Fruit fly (Drosophila melanogaster) whole organism, embryonic: ENCODE measurements around the gene CG10621.

Source experiments
- C15 ChIP-seq: fragments of 200-800 bp; sonication (Bioruptor generic); IDR thresholded peaks from 3 replicates; pipeline ENCODE4 v1.3.6; 2022; ENCODE audit warnings: missing biosample characterization, missing genetic modification characterization
- CG10543 ChIP-seq: fragments of 200-800 bp; sonication (Bioruptor generic); optimal IDR thresholded peaks from 3 replicates; lab custom pipeline; 2017; ENCODE audit warnings: missing biosample characterization, mild to moderate bottlenecking, missing genetic modification characterization, moderate library complexity
- CG10565 ChIP-seq: fragments of 200-800 bp; sonication (Bioruptor generic); optimal IDR thresholded peaks from 3 replicates; lab custom pipeline; 2016; ENCODE audit warnings: missing biosample characterization, mild to moderate bottlenecking, missing genetic modification characterization
- CG12071 ChIP-seq: fragments of 200-800 bp; sonication (Bioruptor generic); optimal IDR thresholded peaks from 3 replicates; lab custom pipeline; 2018; ENCODE audit warnings: missing biosample characterization, mild to moderate bottlenecking, missing genetic modification characterization
- CG12155 ChIP-seq: fragments of 200-800 bp; sonication (Bioruptor generic); optimal IDR thresholded peaks from 3 replicates; lab custom pipeline; 2016; ENCODE audit warnings: missing biosample characterization, missing genetic modification characterization
- CG12219 ChIP-seq: fragments of 200-800 bp; sonication (Bioruptor generic); optimal IDR thresholded peaks from 3 replicates; lab custom pipeline; 2018; ENCODE audit warnings: missing biosample characterization, mild to moderate bottlenecking, missing genetic modification characterization
- CG12391 ChIP-seq: fragments of 200-800 bp; sonication (Bioruptor generic); optimal IDR thresholded peaks from 3 replicates; lab custom pipeline; 2018; ENCODE audit warnings: missing biosample characterization, mild to moderate bottlenecking, missing genetic modification characterization, moderate library complexity
- CG12744 ChIP-seq: fragments of 200-800 bp; sonication (Bioruptor generic); optimal IDR thresholded peaks from 2 replicates; lab custom pipeline; 2016; ENCODE audit warnings: missing biosample characterization, missing genetic modification characterization
- CG12942 ChIP-seq: fragments of 200-800 bp; sonication (Bioruptor generic); optimal IDR thresholded peaks from 3 replicates; lab custom pipeline; 2016; ENCODE audit warnings: missing biosample characterization, missing genetic modification characterization
- CG13296 ChIP-seq: fragments of 200-800 bp; sonication (Bioruptor generic); optimal IDR thresholded peaks from 3 replicates; lab custom pipeline; 2018; ENCODE audit warnings: missing biosample characterization, mild to moderate bottlenecking, missing genetic modification characterization
- CG14667 ChIP-seq: fragments of 200-800 bp; sonication (Bioruptor generic); IDR thresholded peaks from 2 replicates; pipeline ENCODE4 v1.3.6; 2022; ENCODE audit warnings: missing biosample characterization, missing genetic modification characterization
- CG16779 ChIP-seq: fragments of 200-800 bp; sonication (Bioruptor generic); IDR thresholded peaks from 2 replicates; pipeline ENCODE4 v1.3.6; 2022; ENCODE audit warnings: missing biosample characterization, missing genetic modification characterization
- CG17186 ChIP-seq: fragments of 200-800 bp; sonication (Bioruptor generic); optimal IDR thresholded peaks from 3 replicates; lab custom pipeline; 2017; ENCODE audit warnings: missing biosample characterization, missing genetic modification reagents, missing genetic modification characterization
- CG17802 ChIP-seq: fragments of 200-800 bp; sonication (Bioruptor generic); optimal IDR thresholded peaks from 2 replicates; lab custom pipeline; 2018; ENCODE audit warnings: missing biosample characterization, mild to moderate bottlenecking, missing genetic modification characterization, moderate library complexity
- CG17912 ChIP-seq: fragments of 200-800 bp; sonication (Bioruptor generic); optimal IDR thresholded peaks from 2 replicates; lab custom pipeline; 2018; ENCODE audit warnings: missing biosample characterization, mild to moderate bottlenecking, missing genetic modification characterization
- CG31224 ChIP-seq: fragments of 200-800 bp; sonication (Bioruptor generic); IDR thresholded peaks from 2 replicates; pipeline ENCODE4 v1.3.6; 2022; ENCODE audit warnings: missing biosample characterization, missing genetic modification characterization
- CG3995 ChIP-seq: fragments of 200-800 bp; sonication (Bioruptor generic); optimal IDR thresholded peaks from 3 replicates; lab custom pipeline; 2016; ENCODE audit warnings: missing biosample characterization, missing genetic modification characterization
- CG4404 ChIP-seq: fragments of 200-800 bp; sonication (Bioruptor generic); IDR thresholded peaks from 2 replicates; pipeline ENCODE4 v1.3.6; 2022; ENCODE audit warnings: missing biosample characterization, missing genetic modification characterization
- CG5953 ChIP-seq: fragments of 200-800 bp; sonication (Bioruptor generic); IDR thresholded peaks from 2 replicates; pipeline ENCODE4 v1.3.6; 2022; ENCODE audit warnings: missing biosample characterization, missing genetic modification characterization
- CG6765 ChIP-seq: fragments of 200-800 bp; sonication (Bioruptor generic); optimal IDR thresholded peaks from 3 replicates; lab custom pipeline; 2017; ENCODE audit warnings: missing biosample characterization, mild to moderate bottlenecking, missing genetic modification characterization
- CG8388 ChIP-seq: fragments of 200-800 bp; sonication (Bioruptor generic); optimal IDR thresholded peaks from 2 replicates; lab custom pipeline; 2019; ENCODE audit warnings: missing biosample characterization, mild to moderate bottlenecking, missing genetic modification characterization, moderate library complexity
- Chrac-16 ChIP-seq: fragments of 200-800 bp; sonication (Bioruptor generic); optimal IDR thresholded peaks from 3 replicates; lab custom pipeline; 2016; ENCODE audit warnings: missing biosample characterization, missing genetic modification characterization
- Fer3 ChIP-seq: fragments of 200-800 bp; sonication (Bioruptor generic); optimal IDR thresholded peaks from 2 replicates; lab custom pipeline; 2018; ENCODE audit warnings: missing biosample characterization, mild to moderate bottlenecking, missing genetic modification characterization, moderate library complexity
- HmgD ChIP-seq: fragments of 200-800 bp; sonication (Bioruptor generic); optimal IDR thresholded peaks from 3 replicates; lab custom pipeline; 2016; ENCODE audit warnings: missing biosample characterization, missing genetic modification characterization
- Hmx ChIP-seq: fragments of 200-800 bp; sonication (Bioruptor generic); optimal IDR thresholded peaks from 2 replicates; lab custom pipeline; 2016; ENCODE audit warnings: missing biosample characterization, missing genetic modification characterization
- NK7.1 ChIP-seq: fragments of 200-800 bp; sonication (Bioruptor generic); optimal IDR thresholded peaks from 3 replicates; lab custom pipeline; 2016; ENCODE audit warnings: missing biosample characterization, missing genetic modification characterization
- Ravus ChIP-seq: fragments of 200-800 bp; sonication (Bioruptor generic); IDR thresholded peaks from 2 replicates; pipeline ENCODE4 v1.3.6; 2022; ENCODE audit warnings: missing biosample characterization, missing genetic modification characterization
- Rx ChIP-seq: fragments of 200-800 bp; sonication (Bioruptor generic); IDR thresholded peaks from 2 replicates; pipeline ENCODE4 v1.3.6; 2022; ENCODE audit warnings: missing biosample characterization, missing genetic modification characterization
- abd-A ChIP-seq: fragments of 200-800 bp; sonication (Bioruptor generic); optimal IDR thresholded peaks from 3 replicates; lab custom pipeline; 2019; ENCODE audit warnings: missing biosample characterization, mild to moderate bottlenecking, missing genetic modification characterization, moderate library complexity
- ac ChIP-seq: fragments of 200-800 bp; sonication (Bioruptor generic); optimal IDR thresholded peaks from 3 replicates; lab custom pipeline; 2017; ENCODE audit warnings: missing biosample characterization, mild to moderate bottlenecking, missing genetic modification characterization
- al ChIP-seq: fragments of 200-800 bp; sonication (Bioruptor generic); IDR thresholded peaks from 2 replicates; pipeline ENCODE4 v1.3.6; 2022; ENCODE audit warnings: missing biosample characterization, missing genetic modification characterization
- ase ChIP-seq: fragments of 200-800 bp; sonication (Bioruptor generic); IDR thresholded peaks from 3 replicates; pipeline ENCODE4 v1.3.6; 2022; ENCODE audit warnings: missing biosample characterization, missing genetic modification characterization
- gfzf ChIP-seq: fragments of 200-800 bp; sonication (Bioruptor generic); optimal IDR thresholded peaks from 2 replicates; lab custom pipeline; 2016; ENCODE audit warnings: missing biosample characterization, mild to moderate bottlenecking, missing genetic modification characterization, moderate library complexity
- gt ChIP-seq: fragments of 200-800 bp; sonication (Bioruptor generic); IDR thresholded peaks from 2 replicates; pipeline ENCODE4 v1.3.6; 2022; ENCODE audit warnings: missing biosample characterization, missing genetic modification characterization
- hbn ChIP-seq: fragments of 200-800 bp; sonication (Bioruptor generic); IDR thresholded peaks from 2 replicates; pipeline ENCODE4 v1.3.6; 2022; ENCODE audit warnings: missing biosample characterization, missing genetic modification characterization; ENCODE audit not compliant: partially characterized antibody
- jigr1 ChIP-seq: fragments of 200-800 bp; sonication (Bioruptor generic); IDR thresholded peaks from 3 replicates; pipeline ENCODE4 v1.3.6; 2022; ENCODE audit warnings: missing biosample characterization, missing genetic modification characterization
- kah ChIP-seq: fragments of 200-800 bp; sonication (Bioruptor generic); optimal IDR thresholded peaks from 2 replicates; lab custom pipeline; 2018; ENCODE audit warnings: missing biosample characterization, mild to moderate bottlenecking, missing genetic modification characterization
- kay ChIP-seq: fragments of 200-800 bp; sonication (Bioruptor generic); optimal IDR thresholded peaks from 2 replicates; lab custom pipeline; 2016; ENCODE audit warnings: missing biosample characterization, missing genetic modification characterization
- ken ChIP-seq: fragments of 200-800 bp; sonication (Bioruptor generic); IDR thresholded peaks from 3 replicates; pipeline ENCODE4 v1.3.6; 2022; ENCODE audit warnings: missing biosample characterization, missing genetic modification characterization
- lov ChIP-seq, 2 experiments: fragments of 200-800 bp in 1 of 2; fragments of >200 bp in 1 of 2; sonication (Bioruptor generic) in 1 of 2; IDR thresholded peaks in 1 of 2; optimal IDR thresholded peaks in 1 of 2; 2 replicates in 1 of 2; 3 replicates in 1 of 2; pipeline versions ENCODE4 v1.3.6 to Lab custom; 2017 to 2022; ENCODE audit warnings: missing biosample characterization in 1 of 2, missing genetic modification characterization in 1 of 2
- mam ChIP-seq: fragments of 200-800 bp; sonication (Bioruptor generic); optimal IDR thresholded peaks from 3 replicates; lab custom pipeline; 2016; ENCODE audit warnings: missing biosample characterization, missing genetic modification characterization
- nerfin-2 ChIP-seq: fragments of 200-800 bp; sonication (Bioruptor generic); IDR thresholded peaks from 2 replicates; pipeline ENCODE4 v1.3.6; 2022; ENCODE audit warnings: missing biosample characterization, missing genetic modification characterization; ENCODE audit not compliant: partially characterized antibody
- pnt ChIP-seq: fragments of 200-800 bp; sonication (Bioruptor generic); optimal IDR thresholded peaks from 3 replicates; lab custom pipeline; 2016; ENCODE audit warnings: missing biosample characterization, missing genetic modification characterization
- sd ChIP-seq: fragments of 200-800 bp; sonication (Bioruptor generic); optimal IDR thresholded peaks from 3 replicates; lab custom pipeline; 2018; ENCODE audit warnings: missing biosample characterization, mild to moderate bottlenecking, missing genetic modification characterization, moderate library complexity
- sisA ChIP-seq: fragments of 200-800 bp; sonication (Bioruptor generic); IDR thresholded peaks from 2 replicates; pipeline ENCODE4 v1.3.6; 2022; ENCODE audit warnings: missing biosample characterization, missing genetic modification characterization
- tap ChIP-seq: fragments of 200-800 bp; optimal IDR thresholded peaks from 3 replicates; lab custom pipeline; 2019; ENCODE audit warnings: missing biosample characterization, mild to moderate bottlenecking, missing genetic modification characterization, moderate library complexity
- tin ChIP-seq: fragments of 200-800 bp; sonication (Bioruptor generic); optimal IDR thresholded peaks from 3 replicates; lab custom pipeline; 2016; ENCODE audit warnings: missing biosample characterization, missing genetic modification characterization
- tup ChIP-seq: fragments of 200-800 bp; sonication (Bioruptor generic); optimal IDR thresholded peaks from 2 replicates; lab custom pipeline; 2016; ENCODE audit warnings: missing biosample characterization, mild to moderate bottlenecking, missing genetic modification characterization, moderate library complexity
- unpg ChIP-seq: fragments of 200-800 bp; sonication (Bioruptor generic); optimal IDR thresholded peaks from 3 replicates; lab custom pipeline; 2018; ENCODE audit warnings: missing biosample characterization, mild to moderate bottlenecking, missing genetic modification characterization, moderate library complexity
- vnd ChIP-seq: fragments of 200-800 bp; sonication (Bioruptor generic); IDR thresholded peaks from 3 replicates; pipeline ENCODE4 v1.3.6; 2022; ENCODE audit warnings: missing biosample characterization, missing genetic modification characterization; ENCODE audit not compliant: partially characterized antibody
- zf30C ChIP-seq: fragments of 200-800 bp; sonication (Bioruptor generic); optimal IDR thresholded peaks from 3 replicates; lab custom pipeline; 2018; ENCODE audit warnings: missing biosample characterization, mild to moderate bottlenecking, missing genetic modification characterization

CG10621 gene

DNA sequence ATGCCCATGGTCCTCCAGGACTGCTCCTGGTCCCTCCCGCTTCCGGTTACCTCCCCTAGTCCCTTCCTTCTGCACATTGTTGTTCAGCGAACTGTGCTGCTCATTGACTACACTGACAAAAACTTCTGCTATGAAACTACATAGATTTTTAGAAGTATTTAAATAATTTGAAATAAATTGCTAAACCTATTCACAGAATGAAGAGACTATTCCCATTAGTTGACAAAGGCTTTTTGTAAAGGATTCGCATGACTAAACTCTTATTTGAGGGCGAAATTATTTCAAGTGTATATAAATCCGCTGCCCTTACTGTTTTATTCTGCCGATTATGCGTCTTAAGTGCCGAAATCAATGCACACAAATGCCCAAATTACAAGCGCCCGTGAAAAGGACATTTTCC lies 33.0 kb downstream of the CG10621 start (continued):
- TF ChIP-seq abd-A (tag; lab: Kevin White, UChicago) (no peak), CG16779 (GFP tag; lab: Robert Waterston, UW) (no peak), CG5953 (GFP tag; lab: Robert Waterston, UW) (no peak), al (GFP tag; lab: Robert Waterston, UW) (no peak), nerfin-2 (GFP tag; lab: Robert Waterston, UW) (no peak), CG12071 (GFP tag; lab: Kevin White, UChicago) (no peak), ase (GFP tag; lab: Robert Waterston, UW) (no peak), CG10543 (GFP tag; lab: Kevin White, UChicago) (no peak), CG10565 (GFP tag; lab: Kevin White, UChicago) (no peak), CG13296 (GFP tag; lab: Kevin White, UChicago) (no peak), pnt (peak; percentile 42), CG14667 (GFP tag; lab: Robert Waterston, UW) (no peak), vnd (GFP tag; lab: Robert Waterston, UW) (no peak), CG12391 (tag; lab: Kevin White, UChicago) (no peak), gt (GFP tag; lab: Robert Waterston, UW) (no peak), CG17802 (no peak), tin (peak; percentile 48), mam (GFP tag; lab: Kevin White, UChicago) (no peak), CG8388 (GFP tag; lab: Kevin White, UChicago) (peak; percentile 63), kay (GFP tag; lab: Kevin White, UChicago) (no peak), kah (GFP tag; lab: Kevin White, UChicago) (peak; percentile 4), CG17912 (no peak), Hmx (GFP tag; lab: Kevin White, UChicago) (no peak), CG12219 (GFP tag; lab: Kevin White, UChicago) (peak; percentile 29), tup (no peak), CG17186 (GFP tag; lab: Kevin White, UChicago) (no peak), CG12744 (GFP tag; lab: Kevin White, UChicago) (no peak), hbn (GFP tag; lab: Robert Waterston, UW) (no peak), sisA (peak; percentile 43; the same call in 1 of the 2 replicates), lov (optimal IDR thresholded peaks at IDR 0.05; lab: Kevin White, UChicago) (no peak), lov (GFP tag; IDR thresholded peaks at IDR 0.05; lab: Robert Waterston, UW) (0 out of 3 replicates have a peak, but pooled peaks have one; percentile 54), CG3995 (GFP tag; lab: Kevin White, UChicago) (no peak), zf30C (GFP tag; lab: Kevin White, UChicago) (peak; percentile 78), gfzf (GFP tag; lab: Kevin White, UChicago) (no peak), HmgD (GFP tag; lab: Kevin White, UChicago) (no peak), sd (tag; lab: Kevin White, UChicago) (no peak), Chrac-16 (peak; percentile 49), ac (peak; percentile 54), CG12942 (GFP tag; lab: Kevin White, UChicago) (peak; percentile 19), jigr1 (no peak), tap (peak; percentile 45), CG31224 (GFP tag; lab: Robert Waterston, UW) (no peak), CG4404 (GFP tag; lab: Robert Waterston, UW) (peak; percentile 54), CG12155 (GFP tag; lab: Kevin White, UChicago) (peak; percentile 12), Rx (GFP tag; lab: Robert Waterston, UW) (peak; percentile 35; the same call in 1 of the 2 replicates), ken (GFP tag; lab: Robert Waterston, UW) (no peak), CG6765 (no peak), NK7.1 (GFP tag; lab: Kevin White, UChicago) (no peak), C15 (GFP tag; lab: Robert Waterston, UW) (no peak), Fer3 (tag; lab: Kevin White, UChicago) (no peak), unpg (GFP tag; lab: Kevin White, UChicago) (peak; percentile 61), Ravus (GFP tag; lab: Robert Waterston, UW) (no peak)
